Fruit fly (Drosophila melanogaster): ENCODE measurements around the gene CG13003.

The CG13003 gene

dm6 chrX:16822080-16822479, 54.3 kb downstream of the CG13003 start (continued):
- peak; percentile 3 for TF ChIP-seq CG13775 (GFP tag; optimal IDR thresholded peaks at IDR 0.05)
- TF ChIP-seq mam (GFP tag; optimal IDR thresholded peaks at IDR 0.05), result peak; percentile 14
- peak; percentile 37 for TF ChIP-seq CG1603 (tag; optimal IDR thresholded peaks at IDR 0.05)
- no peak for TF ChIP-seq Dfd (GFP tag; optimal IDR thresholded peaks at IDR 0.05)
- TF ChIP-seq fd3F (GFP tag; optimal IDR thresholded peaks at IDR 0.05), result peak; percentile 41
- peak; percentile 63; the same call in 1 of the 2 replicates for TF ChIP-seq Ada2b (GFP tag; IDR thresholded peaks at IDR 0.05)
- TF ChIP-seq pum (GFP tag; optimal IDR thresholded peaks at IDR 0.05), result no peak
- no peak for TF ChIP-seq Hr39 (optimal IDR thresholded peaks at IDR 0.05)
- no peak for TF ChIP-seq CG31224 (GFP tag; IDR thresholded peaks at IDR 0.05)
- TF ChIP-seq lola (GFP tag; optimal IDR thresholded peaks at IDR 0.05), result peak in 1 of 3 experiments; percentile 4
- no peak for TF ChIP-seq CG15073 (GFP tag; optimal IDR thresholded peaks at IDR 0.05)
- peak; percentile 13 for TF ChIP-seq CG2116 (GFP tag; optimal IDR thresholded peaks at IDR 0.05)
- peak; percentile 29 for TF ChIP-seq CG10147 (GFP tag; optimal IDR thresholded peaks at IDR 0.05)
- TF ChIP-seq Sox102F (GFP tag; optimal IDR thresholded peaks at IDR 0.05), result peak; percentile 78
- TF ChIP-seq Hsf (GFP tag; optimal IDR thresholded peaks at IDR 0.05), result peak; percentile 15
- TF ChIP-seq Kr (GFP tag; optimal IDR thresholded peaks at IDR 0.05), result no peak
- peak; percentile 65 for TF ChIP-seq nmo (GFP tag; optimal IDR thresholded peaks at IDR 0.05)
- no peak for TF ChIP-seq p53 (GFP tag; optimal IDR thresholded peaks at IDR 0.05)
- TF ChIP-seq gem (tag; optimal IDR thresholded peaks at IDR 0.05), result peak; percentile 74
- TF ChIP-seq Dll (GFP tag; IDR thresholded peaks at IDR 0.05; ENCODE audit: partially characterized antibody), result no peak
- TF ChIP-seq wor (GFP tag; IDR thresholded peaks at IDR 0.05), result peak; percentile 24; the same call in 1 of the 2 replicates
- 0 out of 2 replicates have a peak, but pooled peaks have one; percentile 10 for TF ChIP-seq klu (GFP tag; IDR thresholded peaks at IDR 0.05)
- peak; percentile 61; the same call in 2 of the 3 replicates for TF ChIP-seq ase (GFP tag; IDR thresholded peaks at IDR 0.05)
- peak; percentile 58 for TF ChIP-seq CG18599 (GFP tag; optimal IDR thresholded peaks at IDR 0.05)
- peak; percentile 25; the same call in 1 of the 2 replicates for TF ChIP-seq CG10321 (GFP tag; IDR thresholded peaks at IDR 0.05)
- TF ChIP-seq Aef1 (GFP tag; IDR thresholded peaks at IDR 0.05), result peak; percentile 52
- peak; percentile 21 for TF ChIP-seq cwo (GFP tag; optimal IDR thresholded peaks at IDR 0.05)
- TF ChIP-seq gro (GFP tag; optimal IDR thresholded peaks at IDR 0.05), result no peak
- TF ChIP-seq CG17328 (GFP tag; IDR thresholded peaks at IDR 0.05), result peak; percentile 39; the same call in 1 of the 2 replicates
- TF ChIP-seq CG31441 (GFP tag; IDR thresholded peaks at IDR 0.05), result peak; percentile 56
- TF ChIP-seq Atf6 (GFP tag; IDR thresholded peaks at IDR 0.05), result peak; percentile 47; the same call in 1 of the 2 replicates
- TF ChIP-seq scrt (GFP tag; optimal IDR thresholded peaks at IDR 0.05), result peak; percentile 1
- no peak for TF ChIP-seq CG13287 (GFP tag; IDR thresholded peaks at IDR 0.05; ENCODE audit: partially characterized antibody)
- TF ChIP-seq CG3407 (GFP tag; optimal IDR thresholded peaks at IDR 0.05), result peak; percentile 11
- peak; percentile 83 for TF ChIP-seq row (GFP tag; IDR thresholded peaks at IDR 0.05)
- 0 out of 2 replicates have a peak, but pooled peaks have one; percentile 12 for TF ChIP-seq GATAe (GFP tag; conservative IDR thresholded peaks at IDR 0.05)
- no peak for TF ChIP-seq pan (optimal IDR thresholded peaks at IDR 0.05)
- peak in 1 of 2 experiments; percentile 70 for TF ChIP-seq pan (GFP tag; optimal IDR thresholded peaks at IDR 0.05 in 1 of 2, IDR thresholded peaks at IDR 0.05 in 1 of 2)
- no peak for TF ChIP-seq MBD-R2 (GFP tag; IDR thresholded peaks at IDR 0.05)
- TF ChIP-seq trh (GFP tag; optimal IDR thresholded peaks at IDR 0.05), result no peak
- no peak for TF ChIP-seq luna (GFP tag; optimal IDR thresholded peaks at IDR 0.05)
- peak; percentile 27 for TF ChIP-seq CG10267 (tag; optimal IDR thresholded peaks at IDR 0.05)
- TF ChIP-seq CG3726 (GFP tag; IDR thresholded peaks at IDR 0.05), result no peak
- no peak for TF ChIP-seq CrebB (tag; optimal IDR thresholded peaks at IDR 0.05)
- no peak for TF ChIP-seq nau (GFP tag; optimal IDR thresholded peaks at IDR 0.05)
- peak; percentile 55; the same call in 1 of the 3 replicates for TF ChIP-seq CG14050 (GFP tag; IDR thresholded peaks at IDR 0.05)
- peak; percentile 33 for TF ChIP-seq gsb-n (tag; optimal IDR thresholded peaks at IDR 0.05)
- TF ChIP-seq lmd (GFP tag; IDR thresholded peaks at IDR 0.05), result peak; percentile 58
- no peak for TF ChIP-seq h (optimal IDR thresholded peaks at IDR 0.05)
- TF ChIP-seq CG8290 (GFP tag; optimal IDR thresholded peaks at IDR 0.05), result no peak
- peak in 1 of 2 experiments; percentile 19 for TF ChIP-seq CG8290 (tag; optimal IDR thresholded peaks at IDR 0.05)
- TF ChIP-seq dysf (GFP tag; IDR thresholded peaks at IDR 0.05), result peak; percentile 70
